Fruit fly (Drosophila melanogaster): ENCODE measurements around the gene CG4408.

The CG4408 gene

DNA sequence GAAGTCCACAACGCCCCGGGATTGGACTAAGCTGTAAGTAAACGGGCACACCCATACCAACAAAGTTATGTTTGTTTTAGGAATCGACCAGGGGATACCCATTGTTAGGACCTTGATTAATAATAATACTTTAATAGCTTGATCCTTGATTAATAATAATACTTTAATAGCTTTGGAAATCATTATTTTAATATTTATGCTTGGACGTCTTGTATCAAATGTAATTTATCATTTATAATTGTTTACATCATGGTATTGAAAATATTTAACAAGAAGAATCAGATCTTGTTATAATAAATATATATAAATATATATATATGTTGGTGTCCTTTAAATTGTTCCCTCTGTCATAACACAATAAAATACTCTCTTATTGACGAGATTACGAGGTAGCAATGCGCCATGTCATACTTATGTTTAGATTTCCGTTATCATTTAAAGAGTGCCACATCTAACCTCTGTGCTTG is 6.4 kb downstream of the CG4408 start (continued):
- TF ChIP-seq Vsx1 (GFP tag; optimal IDR thresholded peaks at IDR 0.05), result no peak
- no peak for TF ChIP-seq sna (GFP tag; IDR thresholded peaks at IDR 0.05; ENCODE audit: partially characterized antibody)
- TF ChIP-seq exex (tag; optimal IDR thresholded peaks at IDR 0.05), result peak; percentile 2
- TF ChIP-seq Lhr (GFP tag; optimal IDR thresholded peaks at IDR 0.05), result peak; percentile 13
- TF ChIP-seq grau (tag; optimal IDR thresholded peaks at IDR 0.05), result peak; percentile 95
- peak; percentile 69 for TF ChIP-seq ap (GFP tag; IDR thresholded peaks at IDR 0.05)
- TF ChIP-seq fd3F (GFP tag; optimal IDR thresholded peaks at IDR 0.05), result peak; percentile 92
- no peak for TF ChIP-seq crc (GFP tag; optimal IDR thresholded peaks at IDR 0.05)
- TF ChIP-seq knrl (GFP tag; IDR thresholded peaks at IDR 0.05; ENCODE audit: partially characterized antibody), result no peak
- peak; percentile 91 for TF ChIP-seq Ssrp (tag; optimal IDR thresholded peaks at IDR 0.05)
- peak; percentile 31 for TF ChIP-seq MTF-1 (GFP tag; optimal IDR thresholded peaks at IDR 0.05; ENCODE audit: borderline replicate concordance)
- TF ChIP-seq Ets65A (GFP tag), result peak; percentile 36
- no peak for TF ChIP-seq CG34376 (GFP tag; optimal IDR thresholded peaks at IDR 0.05)
- no peak for TF ChIP-seq ham (GFP tag; IDR thresholded peaks at IDR 0.05)
- 0 out of 3 replicates have a peak, but pooled peaks have one; percentile 59 for TF ChIP-seq C15 (GFP tag; IDR thresholded peaks at IDR 0.05)
- peak; percentile 62; the same call in 1 of the 2 replicates for TF ChIP-seq CG7372 (GFP tag; IDR thresholded peaks at IDR 0.05)
- no peak for TF ChIP-seq Ets97D (GFP tag; optimal IDR thresholded peaks at IDR 0.05)
- TF ChIP-seq CG11560 (tag; IDR thresholded peaks at IDR 0.05), result no peak
- TF ChIP-seq Pdp1 (GFP tag; optimal IDR thresholded peaks at IDR 0.05), result peak in 1 of 2 experiments; percentile 22
- TF ChIP-seq dysf (GFP tag; IDR thresholded peaks at IDR 0.05), result peak; percentile 88
- no peak for TF ChIP-seq zf30C (GFP tag; optimal IDR thresholded peaks at IDR 0.05)
- TF ChIP-seq Mes4 (GFP tag; optimal IDR thresholded peaks at IDR 0.05), result no peak
- no peak for TF ChIP-seq CG13287 (GFP tag; IDR thresholded peaks at IDR 0.05; ENCODE audit: partially characterized antibody)
- peak; percentile 70 for TF ChIP-seq scrt (GFP tag; optimal IDR thresholded peaks at IDR 0.05)
- no peak for TF ChIP-seq vfl (GFP tag; optimal IDR thresholded peaks at IDR 0.05)
- TF ChIP-seq NC2α (GFP tag; optimal IDR thresholded peaks at IDR 0.05), result no peak
- peak; percentile 54; the same call in 1 of the 2 replicates for TF ChIP-seq E2f2 (GFP tag; IDR thresholded peaks at IDR 0.05)
- peak; percentile 81 for TF ChIP-seq esg (GFP tag; conservative IDR thresholded peaks at IDR 0.05)
- peak; percentile 69 for TF ChIP-seq CG10654 (GFP tag; optimal IDR thresholded peaks at IDR 0.05)

DNA sequence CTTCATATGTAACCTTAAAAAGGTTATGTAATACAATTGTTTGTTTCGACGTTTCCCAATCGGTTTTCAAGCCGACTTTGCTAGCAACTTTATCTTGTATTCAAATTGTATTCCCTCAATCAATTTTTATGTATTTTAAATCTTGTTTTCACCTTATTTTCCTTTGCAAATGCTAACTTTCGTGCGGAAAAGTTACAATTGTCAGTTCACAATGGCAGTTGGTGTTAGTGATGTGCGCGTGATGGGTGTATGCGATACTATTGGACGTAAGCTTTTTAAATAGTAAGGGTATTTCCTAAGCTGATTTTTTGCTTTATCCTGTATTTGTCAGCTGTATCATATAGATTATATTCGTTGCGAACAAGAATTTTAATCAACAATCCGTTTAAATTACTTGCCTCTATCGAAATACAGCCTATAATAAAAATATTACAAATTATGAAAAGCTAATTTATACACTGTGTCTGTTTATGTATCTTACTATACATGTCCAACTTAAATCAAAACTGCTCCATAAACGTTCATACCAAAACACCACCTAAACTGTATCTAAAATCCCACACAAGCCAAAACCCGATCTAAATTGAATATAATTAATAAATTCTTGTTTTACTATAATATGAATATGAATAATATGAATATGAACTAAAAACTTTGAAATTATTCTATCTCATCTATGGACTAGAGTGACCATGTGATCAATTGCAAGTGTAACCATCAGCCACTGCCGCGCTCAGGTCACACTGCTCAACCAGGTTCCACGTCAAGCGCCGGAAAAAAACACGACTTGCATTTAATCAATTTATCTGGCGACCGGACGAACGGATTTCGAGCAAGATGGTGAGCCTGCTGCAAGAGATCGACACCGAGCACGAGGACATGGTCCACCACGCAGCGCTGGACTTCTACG is 7.3 kb downstream of the CG4408 start, which contains the start of the genes ATPsynCF6 and Sec13:
TSS of gene ATPsynCF6 (minus strand) at position 236 of the 910 bp plus-strand sequence.
TSS of gene Sec13 (plus strand) at position 450 of the 910 bp plus-strand sequence.
- TF ChIP-seq hb (GFP tag; IDR thresholded peaks at IDR 0.05; ENCODE audit: partially characterized antibody) (peak; percentile 85), TFAM (GFP tag; optimal IDR thresholded peaks at IDR 0.05) (no peak), chinmo (GFP tag; IDR thresholded peaks at IDR 0.05; ENCODE audit: partially characterized antibody) (peak; percentile 82; the same call in 2 of the 4 replicates), pho (GFP tag; optimal IDR thresholded peaks at IDR 0.05) (no peak), CG1529 (GFP tag; optimal IDR thresholded peaks at IDR 0.05) (no peak), NK7.1 (GFP tag; optimal IDR thresholded peaks at IDR 0.05) (peak; percentile 2), CG3995 (GFP tag; optimal IDR thresholded peaks at IDR 0.05) (peak; percentile 47), knrl (GFP tag; IDR thresholded peaks at IDR 0.05; ENCODE audit: partially characterized antibody) (peak; percentile 93), Bdp1 (GFP tag; optimal IDR thresholded peaks at IDR 0.05) (no peak), tx (GFP tag; optimal IDR thresholded peaks at IDR 0.05) (no peak), CTCF (GFP tag; optimal IDR thresholded peaks at IDR 0.05) (peak; percentile 8), ham (GFP tag; IDR thresholded peaks at IDR 0.05) (no peak), CG30403 (GFP tag; optimal IDR thresholded peaks at IDR 0.05) (peak; percentile 69), CG43689 (GFP tag; IDR thresholded peaks at IDR 0.05) (0 out of 2 replicates have a peak, but pooled peaks have one; percentile 15), CG6854 (GFP tag; optimal IDR thresholded peaks at IDR 0.05) (no peak), ttk (GFP tag; IDR thresholded peaks at IDR 0.05) (no peak), yki (optimal IDR thresholded peaks at IDR 0.05) (no peak), Sox100B (GFP tag; optimal IDR thresholded peaks at IDR 0.05) (peak; percentile 60), Oaz (GFP tag; IDR thresholded peaks at IDR 0.05) (peak; percentile 47; the same call in 1 of the 2 replicates), gce (GFP tag; IDR thresholded peaks at IDR 0.05) (no peak), Eip74EF (GFP tag; optimal IDR thresholded peaks at IDR 0.05) (no peak), fd102C (GFP tag; optimal IDR thresholded peaks at IDR 0.05) (no peak), HLH54F (GFP tag; optimal IDR thresholded peaks at IDR 0.05) (no peak)

Measured in whole organism, embryonic.